Worm (Caenorhabditis elegans): ENCODE measurements around the gene oac-40.

- TF ChIP-seq C34F6.9 (tag; optimal IDR thresholded peaks at IDR 0.05) (no peak), elt-1 (tag; optimal IDR thresholded peaks at IDR 0.05) (no peak), nhr-77 (tag; optimal IDR thresholded peaks at IDR 0.05) (no peak), alr-1 (tag; optimal IDR thresholded peaks at IDR 0.05) (no peak), lsy-2 (tag; optimal IDR thresholded peaks at IDR 0.05) (no peak), ceh-82 (tag; optimal IDR thresholded peaks at IDR 0.05) (no peak), unc-62 (GFP tag; optimal IDR thresholded peaks at IDR 0.05) (no peak), unc-39 (tag; optimal IDR thresholded peaks at IDR 0.05) (no peak), nhr-23 (tag; optimal IDR thresholded peaks at IDR 0.05) (no peak), fos-1 (tag; optimal IDR thresholded peaks at IDR 0.05) (no peak)
These were observed 30.8 kb upstream of the oac-40 start, which contains the start of gene str-85 for ce11 chrV:8985740-8986139.
